Fruit fly (Drosophila melanogaster): ENCODE data around the gene Flad2.

Flad2 gene

dm6 chr2L:13378488-13378964 is 33.8 kb upstream of the Flad2 start, which contains the start of the genes CG9302 and beta'COP (continued):
- TF ChIP-seq CG8765 (GFP tag; IDR thresholded peaks at IDR 0.05), result peak; percentile 15; the same call in 1 of the 2 replicates
- peak; percentile 84 for TF ChIP-seq zen (tag; optimal IDR thresholded peaks at IDR 0.05)
- peak; percentile 80 for TF ChIP-seq Scr (GFP tag; IDR thresholded peaks at IDR 0.05; ENCODE audit: partially characterized antibody)
- TF ChIP-seq NC2α (GFP tag; optimal IDR thresholded peaks at IDR 0.05), result no peak
- TF ChIP-seq Nf-YC (tag; optimal IDR thresholded peaks at IDR 0.05), result peak; percentile 79
- no peak for TF ChIP-seq nau (GFP tag; optimal IDR thresholded peaks at IDR 0.05)
- no peak for TF ChIP-seq CG15269 (tag; optimal IDR thresholded peaks at IDR 0.05)
- peak; percentile 69 for TF ChIP-seq NfI (GFP tag; optimal IDR thresholded peaks at IDR 0.05)
- TF ChIP-seq CG5180 (GFP tag; optimal IDR thresholded peaks at IDR 0.05), result no peak
- peak; percentile 37 for TF ChIP-seq Dip3 (GFP tag; optimal IDR thresholded peaks at IDR 0.05)
- no peak for TF ChIP-seq ash1 (GFP tag; optimal IDR thresholded peaks at IDR 0.05)
- TF ChIP-seq dpn (GFP tag; optimal IDR thresholded peaks at IDR 0.05), result peak; percentile 31 to 63
- no peak for TF ChIP-seq CkIIα-i1 (GFP tag; IDR thresholded peaks at IDR 0.05)
- TF ChIP-seq dm (GFP tag; optimal IDR thresholded peaks at IDR 0.05), result peak; percentile 37
- no peak for TF ChIP-seq ac (GFP tag; optimal IDR thresholded peaks at IDR 0.05)
- TF ChIP-seq CG1024 (GFP tag; IDR thresholded peaks at IDR 0.05), result no peak
- no peak for TF ChIP-seq aop (GFP tag; IDR thresholded peaks at IDR 0.05)
- no peak for TF ChIP-seq fu2 (GFP tag; optimal IDR thresholded peaks at IDR 0.05)
- TF ChIP-seq CG8924 (tag; optimal IDR thresholded peaks at IDR 0.05), result peak; percentile 72
- TF ChIP-seq CoRest (tag; optimal IDR thresholded peaks at IDR 0.05), result peak; percentile 88
- TF ChIP-seq gem (tag; optimal IDR thresholded peaks at IDR 0.05), result peak; percentile 83
- TF ChIP-seq CG17186 (GFP tag; optimal IDR thresholded peaks at IDR 0.05), result peak; percentile 9
- peak in 1 of 3 experiments; percentile 58 for TF ChIP-seq Stat92E (GFP tag; optimal IDR thresholded peaks at IDR 0.05)
- no peak for TF ChIP-seq emc (GFP tag; optimal IDR thresholded peaks at IDR 0.05)
- TF ChIP-seq psq (GFP tag; optimal IDR thresholded peaks at IDR 0.05), result peak; percentile 18
- peak; percentile 50 for TF ChIP-seq pho (GFP tag; optimal IDR thresholded peaks at IDR 0.05)
- no peak for TF ChIP-seq grn (GFP tag; optimal IDR thresholded peaks at IDR 0.05)
- TF ChIP-seq Dbx (GFP tag; IDR thresholded peaks at IDR 0.05), result peak; percentile 80
- no peak for TF ChIP-seq CG7271 (tag; optimal IDR thresholded peaks at IDR 0.05)
- TF ChIP-seq cad (GFP tag; optimal IDR thresholded peaks at IDR 0.05), result no peak
- TF ChIP-seq CG2199 (GFP tag; IDR thresholded peaks at IDR 0.05), result 0 out of 3 replicates have a peak, but pooled peaks have one; percentile 25
- TF ChIP-seq sens-2 (GFP tag; IDR thresholded peaks at IDR 0.05), result no peak
- peak; percentile 65 for TF ChIP-seq CG33557 (GFP tag; optimal IDR thresholded peaks at IDR 0.05)
- no peak for TF ChIP-seq CG42726 (GFP tag; IDR thresholded peaks at IDR 0.05; ENCODE audit: partially characterized antibody)
- no peak for TF ChIP-seq Hey (tag; optimal IDR thresholded peaks at IDR 0.05)
- TF ChIP-seq C15 (GFP tag; IDR thresholded peaks at IDR 0.05), result no peak
- peak; percentile 47; the same call in 1 of the 2 replicates for TF ChIP-seq danr (GFP tag; IDR thresholded peaks at IDR 0.05)
- no peak for TF ChIP-seq CG43689 (GFP tag; IDR thresholded peaks at IDR 0.05)
- TF ChIP-seq prd (optimal IDR thresholded peaks at IDR 0.05), result no peak
- TF ChIP-seq prd (GFP tag; IDR thresholded peaks at IDR 0.05), result peak; percentile 75; the same call in 2 of the 3 replicates
- TF ChIP-seq HmgD (GFP tag; optimal IDR thresholded peaks at IDR 0.05), result no peak
- peak in 1 of 2 experiments; percentile 37 for TF ChIP-seq insv (GFP tag; optimal IDR thresholded peaks at IDR 0.05)
- TF ChIP-seq Bgb (GFP tag; IDR thresholded peaks at IDR 0.05; ENCODE audit: partially characterized antibody), result peak; percentile 62
- TF ChIP-seq CG12659 (GFP tag; optimal IDR thresholded peaks at IDR 0.05), result peak; percentile 89
- TF ChIP-seq tio (GFP tag; optimal IDR thresholded peaks at IDR 0.05), result no peak
- no peak for TF ChIP-seq Hr39 (optimal IDR thresholded peaks at IDR 0.05)
- peak; percentile 40 for TF ChIP-seq Elba2 (GFP tag; optimal IDR thresholded peaks at IDR 0.05)
- TF ChIP-seq Gsc (GFP tag; IDR thresholded peaks at IDR 0.05), result no peak
- TF ChIP-seq dan (GFP tag; IDR thresholded peaks at IDR 0.05), result no peak
- peak; percentile 66 for TF ChIP-seq CG4328 (GFP tag; optimal IDR thresholded peaks at IDR 0.05)
- peak; percentile 47 for TF ChIP-seq CG8290 (GFP tag; optimal IDR thresholded peaks at IDR 0.05)
- TF ChIP-seq CG8290 (tag; optimal IDR thresholded peaks at IDR 0.05), result peak in 1 of 2 experiments; percentile 15

Measured in whole organism, embryonic.